Worm (Caenorhabditis elegans) whole organism, L4/young adult: Measurements from ENCODE around the gene usp-46.

Source experiments
- W03F9.2 ChIP-seq: fragments of 150-350 bp; optimal IDR thresholded peaks from 2 replicates; lab custom pipeline; 2014; ENCODE audit warnings: missing biosample characterization, missing genetic modification characterization
- dao-5 ChIP-seq: sonication (generic microtip); optimal IDR thresholded peaks from 2 replicates; lab custom pipeline; 2016; ENCODE audit warnings: missing genotype, missing genetic modification characterization, moderate library complexity, missing compliant biosample characterization
- him-1 ChIP-seq: sonication (generic microtip); optimal IDR thresholded peaks from 2 replicates; lab custom pipeline; 2016; ENCODE audit warnings: missing genotype, missing genetic modification reagents, missing genetic modification characterization, missing compliant biosample characterization

The usp-46 gene

ce11 chrIII:9776323-9776722 lies at the start of gene usp-46:
Gene usp-46 (plus strand): TSS chrIII:9776623.
- no peak for TF ChIP-seq dao-5 (tag; lab: Kevin White, UChicago)
- no peak for TF ChIP-seq him-1 (tag; lab: Kevin White, UChicago)
- TF ChIP-seq W03F9.2 (tag; lab: Kevin White, UChicago), result no peak

ce11 chrIII:9727439-9727838 lies 49.0 kb upstream of the usp-46 start, which contains the start of gene C07A9.12:
Gene C07A9.12 (minus strand): TSS chrIII:9727539.
- TF ChIP-seq W03F9.2 (tag; lab: Kevin White, UChicago) (no peak), him-1 (tag; lab: Kevin White, UChicago) (no peak), dao-5 (tag; lab: Kevin White, UChicago) (no peak)

- TF ChIP-seq dao-5 (tag; lab: Kevin White, UChicago) (no peak), him-1 (tag; lab: Kevin White, UChicago) (no peak), W03F9.2 (tag; lab: Kevin White, UChicago) (no peak)
Measured at ce11 chrIII:9730407-9730806, 46.0 kb upstream of the usp-46 start.

ce11 chrIII:9731313-9731912 lies 45.0 kb upstream of the usp-46 start:
- no peak for TF ChIP-seq dao-5 (tag; lab: Kevin White, UChicago)
- TF ChIP-seq W03F9.2 (tag; lab: Kevin White, UChicago), result no peak
- no peak for TF ChIP-seq him-1 (tag; lab: Kevin White, UChicago)

ce11 chrIII:9733333-9733732 lies 43.1 kb upstream of the usp-46 start:
- TF ChIP-seq dao-5 (tag; lab: Kevin White, UChicago) (no peak), him-1 (tag; lab: Kevin White, UChicago) (no peak), W03F9.2 (tag; lab: Kevin White, UChicago) (no peak)

ce11 chrIII:9734030-9734429 lies 42.4 kb upstream of the usp-46 start:
- TF ChIP-seq W03F9.2 (tag; lab: Kevin White, UChicago) (no peak), dao-5 (tag; lab: Kevin White, UChicago) (no peak), him-1 (tag; lab: Kevin White, UChicago) (no peak)

ce11 chrIII:9735857-9736256 lies 40.6 kb upstream of the usp-46 start, which contains the start of gene dao-6:
Gene dao-6 (minus strand): TSS chrIII:9736201.
- TF ChIP-seq him-1 (tag; lab: Kevin White, UChicago) (no peak), W03F9.2 (tag; lab: Kevin White, UChicago) (no peak), dao-5 (tag; lab: Kevin White, UChicago) (no peak)

ce11 chrIII:9738954-9739353 lies 37.5 kb upstream of the usp-46 start, which contains the start of gene hlh-4:
Gene hlh-4 (minus strand): TSS chrIII:9739054.
- TF ChIP-seq dao-5 (tag; lab: Kevin White, UChicago), result no peak
- no peak for TF ChIP-seq W03F9.2 (tag; lab: Kevin White, UChicago)
- TF ChIP-seq him-1 (tag; lab: Kevin White, UChicago), result no peak

ce11 chrIII:9740663-9741062 lies 35.8 kb upstream of the usp-46 start:
- TF ChIP-seq dao-5 (tag; lab: Kevin White, UChicago) (no peak), him-1 (tag; lab: Kevin White, UChicago) (no peak), W03F9.2 (tag; lab: Kevin White, UChicago) (no peak)

- TF ChIP-seq W03F9.2 (tag; lab: Kevin White, UChicago) (no peak), him-1 (tag; lab: Kevin White, UChicago) (no peak)
Measured at ce11 chrIII:9741985-9742384, 34.4 kb upstream of the usp-46 start.

ce11 chrIII:9743239-9743638 lies 33.2 kb upstream of the usp-46 start, which contains the start of gene T05G5.1:
Gene T05G5.1 (minus strand): TSS chrIII:9743339.
- no peak for TF ChIP-seq him-1 (tag; lab: Kevin White, UChicago)
- no peak for TF ChIP-seq dao-5 (tag; lab: Kevin White, UChicago)
- no peak for TF ChIP-seq W03F9.2 (tag; lab: Kevin White, UChicago)

- no peak for TF ChIP-seq dao-5 (tag; lab: Kevin White, UChicago)
- no peak for TF ChIP-seq him-1 (tag; lab: Kevin White, UChicago)
- TF ChIP-seq W03F9.2 (tag; lab: Kevin White, UChicago), result no peak
Measured at ce11 chrIII:9744525-9744924, 31.9 kb upstream of the usp-46 start.

- TF ChIP-seq W03F9.2 (tag; lab: Kevin White, UChicago) (no peak), him-1 (tag; lab: Kevin White, UChicago) (no peak), dao-5 (tag; lab: Kevin White, UChicago) (no peak)
Measured at ce11 chrIII:9745333-9745897, 31.0 kb upstream of the usp-46 start.

- TF ChIP-seq him-1 (tag; lab: Kevin White, UChicago) (no peak), W03F9.2 (tag; lab: Kevin White, UChicago) (no peak), dao-5 (tag; lab: Kevin White, UChicago) (no peak)
Measured at ce11 chrIII:9746665-9747064, 29.8 kb upstream of the usp-46 start.
